Fruit fly (Drosophila melanogaster): ENCODE measurements around the gene CG34273.

Gene CG34273

DNA sequence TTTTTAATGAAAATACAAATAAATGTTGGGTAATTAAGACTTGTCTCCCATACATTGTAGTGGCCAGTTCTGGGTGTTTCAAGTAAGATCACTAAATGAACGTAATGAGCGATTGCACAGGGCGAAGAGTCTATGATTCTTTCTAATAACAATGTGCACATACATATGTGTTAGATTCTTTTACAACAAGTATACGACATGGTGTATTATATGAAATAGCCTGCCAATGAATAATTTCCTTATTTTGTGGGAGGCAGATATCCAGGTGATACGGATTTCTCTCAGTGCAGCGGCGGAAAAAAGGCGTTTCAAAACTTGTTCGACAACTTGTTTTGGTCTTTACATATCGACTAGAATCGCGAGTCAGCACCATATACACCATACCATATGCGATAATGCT lies 43.3 kb upstream of the CG34273 start (continued):
- TF ChIP-seq CG10565 (GFP tag; optimal IDR thresholded peaks at IDR 0.05) (no peak), corto (GFP tag; optimal IDR thresholded peaks at IDR 0.05) (no peak), Mrtf (GFP tag; IDR thresholded peaks at IDR 0.05) (0 out of 3 replicates have a peak, but pooled peaks have one; percentile 38), bowl (GFP tag; IDR thresholded peaks at IDR 0.05) (no peak), pros (GFP tag; optimal IDR thresholded peaks at IDR 0.05) (no peak), lola (GFP tag; optimal IDR thresholded peaks at IDR 0.05) (no peak), gro (GFP tag; optimal IDR thresholded peaks at IDR 0.05) (peak; percentile 82), CG42726 (GFP tag; IDR thresholded peaks at IDR 0.05; ENCODE audit: partially characterized antibody) (no peak), Hr51 (GFP tag; optimal IDR thresholded peaks at IDR 0.05) (peak; percentile 20 to 49), pnt (GFP tag; optimal IDR thresholded peaks at IDR 0.05) (peak; percentile 52), Dip3 (GFP tag; optimal IDR thresholded peaks at IDR 0.05) (peak; percentile 33), CG1529 (GFP tag; optimal IDR thresholded peaks at IDR 0.05) (no peak), Ptx1 (GFP tag; IDR thresholded peaks at IDR 0.05) (peak; percentile 58), MBD-R2 (GFP tag; IDR thresholded peaks at IDR 0.05) (peak; percentile 37; the same call in 1 of the 2 replicates), ems (GFP tag; optimal IDR thresholded peaks at IDR 0.05) (peak; percentile 18), rib (GFP tag; IDR thresholded peaks at IDR 0.05) (0 out of 2 replicates have a peak, but pooled peaks have one; percentile 22), aop (GFP tag; IDR thresholded peaks at IDR 0.05) (no peak), BtbVII (GFP tag; optimal IDR thresholded peaks at IDR 0.05) (peak; percentile 38), dmrt99B (tag; optimal IDR thresholded peaks at IDR 0.05) (no peak), NFAT (GFP tag; IDR thresholded peaks at IDR 0.05) (peak; percentile 55), ash1 (GFP tag; optimal IDR thresholded peaks at IDR 0.05) (no peak), tup (GFP tag; optimal IDR thresholded peaks at IDR 0.05) (peak; percentile 50), ro (GFP tag; IDR thresholded peaks at IDR 0.05) (no peak), hbn (GFP tag; IDR thresholded peaks at IDR 0.05; ENCODE audit: partially characterized antibody) (no peak), CG3838 (GFP tag; optimal IDR thresholded peaks at IDR 0.05) (peak; percentile 8), D19B (GFP tag; optimal IDR thresholded peaks at IDR 0.05) (peak; percentile 32), Drgx (GFP tag; IDR thresholded peaks at IDR 0.05) (peak; percentile 82), CG14014 (GFP tag; IDR thresholded peaks at IDR 0.05) (peak; percentile 66; the same call in 1 of the 2 replicates), Taf1 (GFP tag; IDR thresholded peaks at IDR 0.05) (peak; percentile 51; the same call in 1 of the 2 replicates), her (GFP tag; optimal IDR thresholded peaks at IDR 0.05) (peak; percentile 56), sd (tag; optimal IDR thresholded peaks at IDR 0.05) (no peak), run (tag; optimal IDR thresholded peaks at IDR 0.05) (no peak), Nf-YC (tag; optimal IDR thresholded peaks at IDR 0.05) (no peak), al (GFP tag; IDR thresholded peaks at IDR 0.05) (peak; percentile 66; the same call in 1 of the 2 replicates), NK7.1 (GFP tag; optimal IDR thresholded peaks at IDR 0.05) (no peak), CG16815 (GFP tag; optimal IDR thresholded peaks at IDR 0.05) (peak; percentile 6), CG2129 (GFP tag; IDR thresholded peaks at IDR 0.05; ENCODE audit: partially characterized antibody) (no peak), Rx (GFP tag; IDR thresholded peaks at IDR 0.05) (no peak), Usf (GFP tag; optimal IDR thresholded peaks at IDR 0.05) (no peak), CG10321 (GFP tag; IDR thresholded peaks at IDR 0.05) (no peak), az2 (GFP tag; optimal IDR thresholded peaks at IDR 0.05) (peak; percentile 49), Med (GFP tag) (peak; percentile 97), CG12219 (GFP tag; optimal IDR thresholded peaks at IDR 0.05) (peak; percentile 30), CG17829 (tag; optimal IDR thresholded peaks at IDR 0.05) (peak; percentile 32), vfl (GFP tag; optimal IDR thresholded peaks at IDR 0.05) (peak; percentile 39), pum (GFP tag; optimal IDR thresholded peaks at IDR 0.05) (peak; percentile 42), trh (GFP tag; optimal IDR thresholded peaks at IDR 0.05) (no peak), seq (GFP tag; IDR thresholded peaks at IDR 0.05) (no peak), Chrac-16 (GFP tag; optimal IDR thresholded peaks at IDR 0.05) (peak; percentile 48), Oli (tag; optimal IDR thresholded peaks at IDR 0.05) (peak; percentile 43), Optix (GFP tag; IDR thresholded peaks at IDR 0.05) (0 out of 3 replicates have a peak, but pooled peaks have one; percentile 22)
